Fruit fly (Drosophila melanogaster): Measurements from ENCODE around the gene tinc.

- TF ChIP-seq CG8478 (optimal IDR thresholded peaks at IDR 0.05) = no peak
- TF ChIP-seq CTCF (optimal IDR thresholded peaks at IDR 0.05) = no peak
These were observed 13.1 kb upstream of the tinc start, which contains the start of gene CG7379 for dm6 chr3R:17798211-17798737.
